Fruit fly (Drosophila melanogaster) whole organism: ENCODE results near the gene I-2.

Source experiments
- CG8478 ChIP-seq: fragments of >200 bp; optimal IDR thresholded peaks from 2 replicates; lab custom pipeline; 2018; ENCODE audit warnings: inconsistent platforms
- Dll ChIP-seq: fragments of >200 bp; optimal IDR thresholded peaks from 2 replicates; lab custom pipeline; 2017
- EcR ChIP-seq, 2 experiments: fragments of >200 bp; optimal IDR thresholded peaks; 2 replicates each; lab custom pipeline; 2017; ENCODE audit warnings: missing biosample characterization in 2 of 2, missing genetic modification characterization in 2 of 2, missing genetic modification reagents in 2 of 2
- pan ChIP-seq: fragments of >200 bp; optimal IDR thresholded peaks from 2 replicates; lab custom pipeline; 2017
- psq ChIP-seq: fragments of >200 bp; optimal IDR thresholded peaks from 2 replicates; lab custom pipeline; 2017
- usp ChIP-seq: fragments of >200 bp; optimal IDR thresholded peaks from 2 replicates; lab custom pipeline; 2017; ENCODE audit warnings: missing biosample characterization, missing genetic modification characterization, mixed read lengths

DNA sequence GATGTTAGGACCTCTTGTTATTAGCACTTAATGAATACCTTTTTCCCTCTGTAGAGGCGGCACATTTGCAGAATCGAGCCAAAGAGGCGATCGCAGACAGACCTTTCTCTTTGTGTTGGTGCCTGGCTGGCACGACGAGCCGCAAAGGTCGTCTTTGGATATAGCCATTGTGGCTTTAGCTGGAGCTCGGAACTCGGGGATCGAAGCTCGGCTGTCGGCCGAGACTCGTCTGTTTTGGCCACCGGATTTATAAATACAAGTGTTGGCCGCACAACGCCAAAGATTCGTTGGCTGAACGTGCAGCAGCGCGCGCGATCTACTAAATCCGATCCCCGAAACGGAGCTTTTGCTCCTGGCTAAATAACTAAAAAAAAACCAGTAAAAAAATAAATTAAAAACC, 42.1 kb upstream of the I-2 start, which contains the start of gene CG34382:
- TF ChIP-seq psq (lab: Kevin White, UChicago) (no peak), pan (lab: Kevin White, UChicago) (no peak), usp (no peak), EcR (GFP tag; optimal IDR thresholded peaks at IDR 0.05; lab: Kevin White, UChicago) (no peak), Dll (lab: Kevin White, UChicago) (no peak), CG8478 (lab: Kevin White, UChicago) (no peak)
